Worm (Caenorhabditis elegans): ENCODE data around the gene F37A4.5.

- no peak for TF ChIP-seq ztf-23 (GFP tag; IDR thresholded peaks at IDR 0.05)
- TF ChIP-seq ztf-29 (GFP tag; IDR thresholded peaks at IDR 0.05) = no peak
- TF ChIP-seq tab-1 (GFP tag; IDR thresholded peaks at IDR 0.05) = no peak
- no peak for TF ChIP-seq cog-1 (tag; optimal IDR thresholded peaks at IDR 0.05)
- TF ChIP-seq T22C8.4 (GFP tag; IDR thresholded peaks at IDR 0.05) = no peak
- no peak for TF ChIP-seq klf-2 (GFP tag; conservative IDR thresholded peaks at IDR 0.05)
- no peak for TF ChIP-seq flt-1 (GFP tag; IDR thresholded peaks at IDR 0.05)
- TF ChIP-seq ref-1 (GFP tag; conservative IDR thresholded peaks at IDR 0.05) = no peak
Observed at ce11 chrIII:6756769-6757168, 45.1 kb downstream of the F37A4.5 start.

All from whole organism, midembryonic.